Worm (Caenorhabditis elegans) whole organism, mixed stage, embryonic: ENCODE data around the gene tofu-1.

Experiments
- blmp-1 ChIP-seq: fragments of 150-350 bp; optimal IDR thresholded peaks from 2 replicates; lab custom pipeline; 2014; ENCODE audit warnings: missing biosample characterization, missing genetic modification characterization
- ceh-39 ChIP-seq: fragments of 150-350 bp; optimal IDR thresholded peaks from 2 replicates; lab custom pipeline; 2014; ENCODE audit warnings: missing biosample characterization, missing genetic modification characterization
- ceh-43 ChIP-seq: fragments of 200-800 bp; sonication (Bioruptor generic); optimal IDR thresholded peaks from 2 replicates; lab custom pipeline; 2018; ENCODE audit warnings: mild to moderate bottlenecking, missing genetic modification characterization, moderate library complexity, missing compliant biosample characterization
- ces-1 ChIP-seq: fragments of 150-350 bp; optimal IDR thresholded peaks from 2 replicates; lab custom pipeline; 2014; ENCODE audit warnings: missing biosample characterization, missing genetic modification reagents, missing genetic modification characterization
- elt-3 ChIP-seq: fragments of 150-350 bp; optimal IDR thresholded peaks from 2 replicates; lab custom pipeline; 2014; ENCODE audit warnings: missing biosample characterization, missing genetic modification characterization
- nhr-76 ChIP-seq: sonication (generic microtip); optimal IDR thresholded peaks from 2 replicates; lab custom pipeline; 2017; ENCODE audit warnings: missing biosample characterization, missing genetic modification characterization
- unc-39 ChIP-seq: fragments of 150-350 bp; optimal IDR thresholded peaks from 2 replicates; lab custom pipeline; 2014; ENCODE audit warnings: missing biosample characterization, missing genetic modification characterization
- unc-62 ChIP-seq: fragments of 150-350 bp; optimal IDR thresholded peaks from 2 replicates; lab custom pipeline; 2014; ENCODE audit warnings: missing biosample characterization, missing genetic modification reagents, missing genetic modification characterization

ce11 chrV:9970119-9970518 is 10.8 kb upstream of the tofu-1 start:
- TF ChIP-seq nhr-76 (tag; lab: Kevin White, UChicago) (no peak), unc-39 (tag; lab: Kevin White, UChicago) (peak; percentile 44), blmp-1 (tag; lab: Kevin White, UChicago) (no peak), unc-62 (peak; percentile 51), elt-3 (tag; lab: Kevin White, UChicago) (no peak), ceh-43 (GFP tag; lab: Kevin White, UChicago) (peak; percentile 93), ceh-39 (tag; lab: Kevin White, UChicago) (no peak), ces-1 (GFP tag; lab: Kevin White, UChicago) (no peak)
